Fruit fly (Drosophila melanogaster) whole organism, embryonic: ENCODE measurements around the gene CG4942.

Source experiments
- Blimp-1 ChIP-seq: fragments of 200-800 bp; sonication (Bioruptor generic); optimal IDR thresholded peaks from 3 replicates; lab custom pipeline; 2018; ENCODE audit warnings: missing biosample characterization, missing genetic modification characterization, mild to moderate bottlenecking, moderate library complexity, missing genetic modification reagents
- BtbVII ChIP-seq: fragments of 200-800 bp; sonication (Bioruptor generic); optimal IDR thresholded peaks from 3 replicates; lab custom pipeline; 2017; ENCODE audit warnings: missing biosample characterization, mild to moderate bottlenecking, missing genetic modification characterization
- C15 ChIP-seq: fragments of 200-800 bp; sonication (Bioruptor generic); IDR thresholded peaks from 3 replicates; pipeline ENCODE4 v1.3.6; 2022; ENCODE audit warnings: missing biosample characterization, missing genetic modification characterization
- CG12071 ChIP-seq: fragments of 200-800 bp; sonication (Bioruptor generic); optimal IDR thresholded peaks from 3 replicates; lab custom pipeline; 2018; ENCODE audit warnings: missing biosample characterization, mild to moderate bottlenecking, missing genetic modification characterization
- CG1233 ChIP-seq: fragments of 200-800 bp; sonication (Bioruptor generic); optimal IDR thresholded peaks from 4 replicates; lab custom pipeline; 2018; ENCODE audit warnings: missing biosample characterization, mild to moderate bottlenecking, missing genetic modification characterization
- CG15011 ChIP-seq: fragments of 200-800 bp; sonication (Bioruptor generic); optimal IDR thresholded peaks from 3 replicates; lab custom pipeline; 2018; ENCODE audit warnings: missing biosample characterization, mild to moderate bottlenecking, missing genetic modification characterization
- CG15514 ChIP-seq: fragments of 200-800 bp; sonication (Bioruptor generic); optimal IDR thresholded peaks from 3 replicates; lab custom pipeline; 2017; ENCODE audit warnings: missing biosample characterization, missing genetic modification characterization, mild to moderate bottlenecking, moderate library complexity, missing genetic modification reagents
- CG16779 ChIP-seq: fragments of 200-800 bp; sonication (Bioruptor generic); IDR thresholded peaks from 2 replicates; pipeline ENCODE4 v1.3.6; 2022; ENCODE audit warnings: missing biosample characterization, missing genetic modification characterization
- CG2116 ChIP-seq: fragments of 200-800 bp; sonication (Bioruptor generic); optimal IDR thresholded peaks from 3 replicates; lab custom pipeline; 2018; ENCODE audit warnings: missing biosample characterization, mild to moderate bottlenecking, missing genetic modification characterization
- CG2120 ChIP-seq: fragments of 200-800 bp; sonication (Bioruptor generic); optimal IDR thresholded peaks from 3 replicates; lab custom pipeline; 2016; ENCODE audit warnings: missing biosample characterization, missing genetic modification characterization
- CG3838 ChIP-seq: fragments of 200-800 bp; sonication (Bioruptor generic); optimal IDR thresholded peaks from 3 replicates; lab custom pipeline; 2016; ENCODE audit warnings: missing biosample characterization, missing genetic modification characterization
- CG4854 ChIP-seq: fragments of 200-800 bp; sonication (Bioruptor generic); optimal IDR thresholded peaks from 2 replicates; lab custom pipeline; 2016; ENCODE audit warnings: missing biosample characterization, missing genetic modification characterization, inconsistent platforms
- CG7271 ChIP-seq: fragments of 200-800 bp; sonication (Bioruptor generic); optimal IDR thresholded peaks from 2 replicates; lab custom pipeline; 2018; ENCODE audit warnings: missing biosample characterization, mild to moderate bottlenecking, missing genetic modification characterization, moderate library complexity
- CG7357 ChIP-seq: fragments of 200-800 bp; sonication (Bioruptor generic); IDR thresholded peaks from 3 replicates; pipeline ENCODE4 v1.3.6; 2022; ENCODE audit warnings: missing biosample characterization, missing genetic modification characterization
- CG7745 ChIP-seq: fragments of 200-800 bp; sonication (Bioruptor generic); optimal IDR thresholded peaks from 2 replicates; lab custom pipeline; 2018; ENCODE audit warnings: missing biosample characterization, mild to moderate bottlenecking, missing genetic modification characterization, moderate library complexity
- CG8281 ChIP-seq: fragments of 200-800 bp; sonication (Bioruptor generic); optimal IDR thresholded peaks from 2 replicates; lab custom pipeline; 2018; ENCODE audit warnings: missing biosample characterization, mild to moderate bottlenecking, missing genetic modification characterization, moderate library complexity
- CG9215 ChIP-seq: fragments of 200-800 bp; sonication (Bioruptor generic); IDR thresholded peaks from 2 replicates; pipeline ENCODE4 v1.3.6; 2022; ENCODE audit warnings: missing biosample characterization, missing genetic modification characterization
- CG9817 ChIP-seq: fragments of 200-800 bp; sonication (Bioruptor generic); optimal IDR thresholded peaks from 2 replicates; lab custom pipeline; 2018; ENCODE audit warnings: missing biosample characterization, mild to moderate bottlenecking, missing genetic modification characterization, moderate library complexity
- D ChIP-seq, 2 experiments: fragments of 200-800 bp in 1 of 2; fragments of >200 bp in 1 of 2; sonication (Bioruptor generic) in 1 of 2; optimal IDR thresholded peaks; 2 replicates in 1 of 2; 3 replicates in 1 of 2; lab custom pipeline; 2017; ENCODE audit warnings: mild to moderate bottlenecking in 1 of 2, missing biosample characterization in 1 of 2, missing genetic modification characterization in 1 of 2, missing genetic modification reagents in 1 of 2
- D19B ChIP-seq: fragments of 200-800 bp; sonication (Bioruptor generic); optimal IDR thresholded peaks from 2 replicates; lab custom pipeline; 2017; ENCODE audit warnings: missing biosample characterization, mild to moderate bottlenecking, missing genetic modification characterization
- Dad ChIP-seq: fragments of 200-800 bp; sonication (Bioruptor generic); optimal IDR thresholded peaks from 3 replicates; lab custom pipeline; 2016; ENCODE audit warnings: missing biosample characterization, missing genetic modification characterization
- Fer3 ChIP-seq: fragments of 200-800 bp; sonication (Bioruptor generic); optimal IDR thresholded peaks from 2 replicates; lab custom pipeline; 2018; ENCODE audit warnings: missing biosample characterization, mild to moderate bottlenecking, missing genetic modification characterization, moderate library complexity
- GATAe ChIP-seq: fragments of 200-800 bp; sonication (Bioruptor generic); conservative IDR thresholded peaks from 2 replicates; pipeline ENCODE4 v1.3.6; 2022; ENCODE audit warnings: missing biosample characterization, missing genetic modification characterization
- Gsc ChIP-seq: fragments of 200-800 bp; sonication (Bioruptor generic); IDR thresholded peaks from 2 replicates; pipeline ENCODE4 v1.3.6; 2022; ENCODE audit warnings: missing biosample characterization, missing genetic modification characterization
- HLH54F ChIP-seq: fragments of 200-800 bp; sonication (Bioruptor generic); optimal IDR thresholded peaks from 3 replicates; lab custom pipeline; 2016; ENCODE audit warnings: missing biosample characterization, missing genetic modification characterization
- Hand ChIP-seq: fragments of 200-800 bp; sonication (Bioruptor generic); optimal IDR thresholded peaks from 2 replicates; lab custom pipeline; 2017; ENCODE audit warnings: mild to moderate bottlenecking, missing biosample characterization, missing genetic modification reagents, missing genetic modification characterization
- HmgZ ChIP-seq: fragments of 200-800 bp; sonication (Bioruptor generic); optimal IDR thresholded peaks from 2 replicates; lab custom pipeline; 2018; ENCODE audit warnings: missing biosample characterization, mild to moderate bottlenecking, missing genetic modification characterization
- Max ChIP-seq: fragments of 200-800 bp; sonication (Bioruptor generic); optimal IDR thresholded peaks from 2 replicates; lab custom pipeline; 2016; ENCODE audit warnings: missing biosample characterization, mild to moderate bottlenecking, missing genetic modification characterization
- Side ChIP-seq: fragments of 200-800 bp; sonication (Bioruptor generic); optimal IDR thresholded peaks from 2 replicates; lab custom pipeline; 2016; ENCODE audit warnings: missing biosample characterization, missing genetic modification characterization
- Taf1 ChIP-seq: fragments of 200-800 bp; sonication (Bioruptor generic); IDR thresholded peaks from 2 replicates; pipeline ENCODE4 v1.3.6; 2022; ENCODE audit warnings: missing biosample characterization, missing genetic modification characterization
- Vsx1 ChIP-seq: fragments of 200-800 bp; sonication (Bioruptor generic); optimal IDR thresholded peaks from 2 replicates; lab custom pipeline; 2017; ENCODE audit warnings: missing biosample characterization, mild to moderate bottlenecking, missing genetic modification characterization, missing genetic modification reagents
- ase ChIP-seq: fragments of 200-800 bp; sonication (Bioruptor generic); IDR thresholded peaks from 3 replicates; pipeline ENCODE4 v1.3.6; 2022; ENCODE audit warnings: missing biosample characterization, missing genetic modification characterization
- bbx ChIP-seq: fragments of 200-800 bp; sonication (Bioruptor generic); IDR thresholded peaks from 2 replicates; pipeline ENCODE4 v1.3.6; 2022; ENCODE audit warnings: missing biosample characterization, missing genetic modification characterization; ENCODE audit not compliant: partially characterized antibody
- bigmax ChIP-seq: fragments of 200-800 bp; sonication (Bioruptor generic); optimal IDR thresholded peaks from 2 replicates; lab custom pipeline; 2018; ENCODE audit warnings: missing biosample characterization, mild to moderate bottlenecking, missing genetic modification characterization
- bowl ChIP-seq: fragments of 200-800 bp; sonication (Bioruptor generic); IDR thresholded peaks from 2 replicates; pipeline ENCODE4 v1.3.6; 2022; ENCODE audit warnings: missing biosample characterization, missing genetic modification characterization
- br ChIP-seq: fragments of >200 bp; optimal IDR thresholded peaks from 2 replicates; lab custom pipeline; 2017
- cad ChIP-seq: fragments of >200 bp; optimal IDR thresholded peaks from 2 replicates; lab custom pipeline; 2017; ENCODE audit warnings: missing biosample characterization, missing genetic modification characterization
- cas ChIP-seq: fragments of 200-800 bp; sonication (Bioruptor generic); IDR thresholded peaks from 2 replicates; pipeline ENCODE4 v1.3.6; 2022; ENCODE audit warnings: missing biosample characterization, missing genetic modification characterization
- chm ChIP-seq: fragments of 200-800 bp; sonication (Bioruptor generic); IDR thresholded peaks from 2 replicates; pipeline ENCODE4 v1.3.6; 2022; ENCODE audit warnings: missing biosample characterization, missing genetic modification characterization
- cwo ChIP-seq: fragments of 200-800 bp; sonication (Bioruptor generic); optimal IDR thresholded peaks from 3 replicates; lab custom pipeline; 2017; ENCODE audit warnings: missing biosample characterization, missing genetic modification characterization, mild to moderate bottlenecking, moderate library complexity, missing genetic modification reagents
- eve ChIP-seq, 2 experiments: fragments of >200 bp; optimal IDR thresholded peaks; 2 replicates each; lab custom pipeline; 2017; ENCODE audit warnings: missing biosample characterization in 2 of 2, missing genetic modification characterization in 2 of 2
- grau ChIP-seq: fragments of 200-800 bp; optimal IDR thresholded peaks from 3 replicates; lab custom pipeline; 2019; ENCODE audit warnings: missing biosample characterization, mild to moderate bottlenecking, missing genetic modification characterization, moderate library complexity
- h ChIP-seq: fragments of >200 bp; optimal IDR thresholded peaks from 2 replicates; lab custom pipeline; 2017
- hb ChIP-seq: fragments of 200-800 bp; sonication (Bioruptor generic); IDR thresholded peaks from 3 replicates; pipeline ENCODE4 v1.3.6; 2022; ENCODE audit warnings: missing biosample characterization, missing genetic modification characterization; ENCODE audit not compliant: partially characterized antibody
- nom ChIP-seq: fragments of 200-800 bp; sonication (Bioruptor generic); optimal IDR thresholded peaks from 2 replicates; lab custom pipeline; 2017; ENCODE audit warnings: missing biosample characterization, missing genetic modification characterization, mild to moderate bottlenecking, moderate library complexity, missing genetic modification reagents
- pum ChIP-seq: fragments of 200-800 bp; sonication (Bioruptor generic); optimal IDR thresholded peaks from 2 replicates; lab custom pipeline; 2016; ENCODE audit warnings: missing biosample characterization, missing genetic modification characterization
- salm ChIP-seq: fragments of 200-800 bp; sonication (Bioruptor generic); optimal IDR thresholded peaks from 2 replicates; lab custom pipeline; 2018; ENCODE audit warnings: missing biosample characterization, mild to moderate bottlenecking, missing genetic modification characterization
- schlank ChIP-seq: fragments of 200-800 bp; sonication (Bioruptor generic); optimal IDR thresholded peaks from 2 replicates; lab custom pipeline; 2018; ENCODE audit warnings: missing biosample characterization, mild to moderate bottlenecking, missing genetic modification characterization
- shn ChIP-seq: fragments of 200-800 bp; sonication (Bioruptor generic); optimal IDR thresholded peaks from 3 replicates; lab custom pipeline; 2016; ENCODE audit warnings: missing biosample characterization, missing genetic modification characterization
- sim ChIP-seq: fragments of 200-800 bp; sonication (Bioruptor generic); IDR thresholded peaks from 2 replicates; pipeline ENCODE4 v1.3.6; 2022; ENCODE audit warnings: missing biosample characterization, missing genetic modification characterization
- tap ChIP-seq: fragments of 200-800 bp; optimal IDR thresholded peaks from 3 replicates; lab custom pipeline; 2019; ENCODE audit warnings: missing biosample characterization, mild to moderate bottlenecking, missing genetic modification characterization, moderate library complexity

The CG4942 gene

dm6 chr3L:9023627-9024026, 49.3 kb upstream of the CG4942 start (continued):
- TF ChIP-seq salm (tag; lab: Kevin White, UChicago) (no peak), ase (GFP tag; lab: Robert Waterston, UW) (no peak), Taf1 (GFP tag; lab: Robert Waterston, UW) (no peak), CG7271 (peak; percentile 74), CG2116 (GFP tag; lab: Kevin White, UChicago) (peak; percentile 17), CG9215 (GFP tag; lab: Robert Waterston, UW) (peak; percentile 27; the same call in 1 of the 2 replicates), CG12071 (GFP tag; lab: Kevin White, UChicago) (no peak), Gsc (GFP tag; lab: Robert Waterston, UW) (peak; percentile 19; the same call in 1 of the 2 replicates), h (lab: Kevin White, UChicago) (no peak), Vsx1 (no peak), eve (GFP tag; optimal IDR thresholded peaks at IDR 0.05; lab: Kevin White, UChicago) (no peak), CG15514 (no peak), HLH54F (peak; percentile 45), CG7745 (tag; lab: Kevin White, UChicago) (no peak), cas (GFP tag; lab: Robert Waterston, UW) (no peak), CG16779 (no peak), cad (GFP tag; lab: Kevin White, UChicago) (no peak), Fer3 (tag; lab: Kevin White, UChicago) (peak; percentile 15), chm (GFP tag; lab: Robert Waterston, UW) (peak; percentile 41; the same call in 1 of the 2 replicates), GATAe (GFP tag; lab: Robert Waterston, UW) (no peak), Side (GFP tag; lab: Kevin White, UChicago) (peak; percentile 64), Dad (peak; percentile 40), br (lab: Kevin White, UChicago) (no peak), HmgZ (tag; lab: Kevin White, UChicago) (no peak), CG4854 (peak; percentile 29), BtbVII (peak; percentile 17), CG7357 (GFP tag; lab: Robert Waterston, UW) (no peak), pum (GFP tag; lab: Kevin White, UChicago) (peak; percentile 63), sim (GFP tag; lab: Robert Waterston, UW) (peak; percentile 40; the same call in 1 of the 2 replicates), D (optimal IDR thresholded peaks at IDR 0.05; lab: Kevin White, UChicago) (no peak), D (GFP tag; optimal IDR thresholded peaks at IDR 0.05; lab: Kevin White, UChicago) (peak; percentile 55), nom (GFP tag; lab: Kevin White, UChicago) (no peak), grau (tag; lab: Kevin White, UChicago) (peak; percentile 70), tap (peak; percentile 41), CG15011 (GFP tag; lab: Kevin White, UChicago) (peak; percentile 9), Max (peak; percentile 55), schlank (tag; lab: Kevin White, UChicago) (no peak), D19B (no peak), bbx (GFP tag; lab: Robert Waterston, UW) (no peak), bigmax (no peak), CG1233 (peak; percentile 55), CG3838 (GFP tag; lab: Kevin White, UChicago) (peak; percentile 13), shn (GFP tag; lab: Kevin White, UChicago) (peak; percentile 24), Blimp-1 (peak; percentile 52), bowl (GFP tag; lab: Robert Waterston, UW) (no peak), cwo (GFP tag; lab: Kevin White, UChicago) (peak; percentile 45), CG9817 (tag; lab: Kevin White, UChicago) (peak; percentile 17), CG2120 (GFP tag; lab: Kevin White, UChicago) (peak; percentile 60), hb (GFP tag; lab: Robert Waterston, UW) (no peak), C15 (GFP tag; lab: Robert Waterston, UW) (0 out of 3 replicates have a peak, but pooled peaks have one; percentile 18), CG8281 (peak; percentile 8), Hand (GFP tag; lab: Kevin White, UChicago) (no peak)
